Fruit fly (Drosophila melanogaster): ENCODE results near the gene rumpel.

dm6 chrX:7462089-7462488 lies 43.7 kb downstream of the rumpel start:
- TF ChIP-seq Hr96 (GFP tag; optimal IDR thresholded peaks at IDR 0.05) = no peak
- no peak for TF ChIP-seq cnc (optimal IDR thresholded peaks at IDR 0.05)
- no peak for TF ChIP-seq kay (GFP tag; ENCODE audit: borderline replicate concordance)
- TF ChIP-seq CG7101 (tag; optimal IDR thresholded peaks at IDR 0.05) = no peak
- no peak for TF ChIP-seq CG33017 (tag; optimal IDR thresholded peaks at IDR 0.05)
- no peak for TF ChIP-seq CG7045 (GFP tag; optimal IDR thresholded peaks at IDR 0.05)
- no peak for TF ChIP-seq CG12768 (GFP tag; optimal IDR thresholded peaks at IDR 0.05)
- TF ChIP-seq bab1 (GFP tag; optimal IDR thresholded peaks at IDR 0.05) = no peak
